Worm (Caenorhabditis elegans) whole organism, L2 larva: ENCODE measurements around the gene sdz-13.

ENCODE experiments used
- F13H6.1 ChIP-seq: sonication (generic microtip); optimal IDR thresholded peaks from 2 replicates; lab custom pipeline; 2016; ENCODE audit warnings: missing genetic modification characterization, missing compliant biosample characterization
- Y55F3AM.14 ChIP-seq: fragments of 200-800 bp; sonication (Bioruptor generic); optimal IDR thresholded peaks from 2 replicates; lab custom pipeline; 2018; ENCODE audit warnings: mild to moderate bottlenecking, missing genetic modification characterization, missing compliant biosample characterization
- ZK546.5 ChIP-seq: sonication (generic microtip); optimal IDR thresholded peaks from 2 replicates; lab custom pipeline; 2017; ENCODE audit warnings: missing biosample characterization, missing genetic modification characterization
- lin-39 ChIP-seq: fragments of 150-350 bp; optimal IDR thresholded peaks from 2 replicates; lab custom pipeline; 2014; ENCODE audit warnings: missing biosample characterization, missing genetic modification reagents, missing genetic modification characterization
- lsy-2 ChIP-seq, 2 experiments: fragments of 150-350 bp in 1 of 2; sonication (generic microtip) in 1 of 2; optimal IDR thresholded peaks; 2 replicates each; lab custom pipeline; 2014 to 2017; ENCODE audit warnings: missing biosample characterization in 2 of 2, missing genetic modification characterization in 2 of 2
- mbf-1 ChIP-seq: sonication (generic microtip); optimal IDR thresholded peaks from 2 replicates; lab custom pipeline; 2017; ENCODE audit warnings: missing biosample characterization, missing genetic modification characterization
- nhr-25 ChIP-seq: fragments of 150-350 bp; sonication (generic microtip); optimal IDR thresholded peaks from 3 replicates; lab custom pipeline; 2014; ENCODE audit warnings: missing biosample characterization, missing genetic modification characterization
- zag-1 ChIP-seq: fragments of 150-350 bp; optimal IDR thresholded peaks from 2 replicates; lab custom pipeline; 2014; ENCODE audit warnings: missing biosample characterization, missing genetic modification characterization

ce11 chrIV:10904282-10904681, 24.8 kb upstream of the sdz-13 start, which contains the start of gene ZK596.3:
- TF ChIP-seq lsy-2 (tag; optimal IDR thresholded peaks at IDR 0.05; lab: Kevin White, UChicago) (no peak), zag-1 (tag; lab: Kevin White, UChicago) (no peak), ZK546.5 (tag; lab: Kevin White, UChicago) (no peak), mbf-1 (no peak), lin-39 (tag; lab: Kevin White, UChicago) (no peak), Y55F3AM.14 (GFP tag; lab: Kevin White, UChicago) (no peak), nhr-25 (tag; lab: Kevin White, UChicago) (no peak), F13H6.1 (tag; lab: Kevin White, UChicago) (no peak)
